Fruit fly (Drosophila melanogaster) whole organism, adult: ENCODE data around the gene TTLL6B.

Experiments used
- CG12768 ChIP-seq: fragments of 200-800 bp; sonication (Bioruptor generic); optimal IDR thresholded peaks from 2 replicates; lab custom pipeline; 2017; ENCODE audit warnings: missing biosample characterization, missing genetic modification characterization, mild to moderate bottlenecking, moderate library complexity, missing genetic modification reagents
- CG1620 ChIP-seq: fragments of 200-800 bp; sonication (Bioruptor generic); optimal IDR thresholded peaks from 2 replicates; lab custom pipeline; 2016; ENCODE audit warnings: missing biosample characterization, missing genetic modification characterization
- CG5204 ChIP-seq: fragments of 200-800 bp; sonication (Bioruptor generic); optimal IDR thresholded peaks from 2 replicates; lab custom pipeline; 2016; ENCODE audit warnings: missing biosample characterization, missing genetic modification characterization
- Crg-1 ChIP-seq: fragments of 200-800 bp; sonication (Bioruptor generic); optimal IDR thresholded peaks from 2 replicates; lab custom pipeline; 2016; ENCODE audit warnings: missing biosample characterization, missing genetic modification characterization
- Hr96 ChIP-seq: fragments of 200-800 bp; sonication (Bioruptor generic); optimal IDR thresholded peaks from 2 replicates; lab custom pipeline; 2016; ENCODE audit warnings: missing biosample characterization, missing genetic modification characterization
- kay ChIP-seq: fragments of 200-800 bp; sonication (Bioruptor generic); peaks from one replicate; lab custom pipeline; 2016; ENCODE audit warnings: missing biosample characterization, missing genetic modification characterization, borderline replicate concordance
- tj ChIP-seq: fragments of 200-800 bp; sonication (Bioruptor generic); optimal IDR thresholded peaks from 3 replicates; lab custom pipeline; 2017; ENCODE audit warnings: missing biosample characterization, mild to moderate bottlenecking, missing genetic modification characterization, moderate library complexity

DNA sequence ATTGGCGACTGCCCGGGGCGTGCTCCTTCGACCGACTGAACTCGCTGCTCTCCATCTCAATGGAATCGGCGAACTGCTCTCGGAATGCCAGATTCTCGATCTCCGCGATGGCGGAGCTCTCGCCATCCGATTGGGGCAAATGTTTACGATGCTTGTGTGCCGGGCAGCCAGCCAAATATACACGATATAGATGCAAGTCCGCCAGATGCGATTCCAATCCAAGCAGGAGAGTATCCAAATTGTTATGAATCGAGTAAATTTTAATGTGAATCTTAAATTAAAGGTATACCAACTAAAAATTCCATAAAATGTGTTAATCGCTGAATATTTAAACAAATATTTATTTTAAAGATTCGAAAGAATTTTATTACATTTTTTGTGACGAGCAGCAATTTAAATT lies 2.9 kb downstream of the TTLL6B start, which contains the start of gene CG5984:
- no peak for TF ChIP-seq kay
- TF ChIP-seq Hr96 (GFP tag; lab: Kevin White, UChicago): no peak
- TF ChIP-seq CG5204: no peak
- TF ChIP-seq Crg-1 (GFP tag; lab: Kevin White, UChicago): no peak
- TF ChIP-seq tj: no peak
- TF ChIP-seq CG1620 (GFP tag; lab: Kevin White, UChicago): no peak
- TF ChIP-seq CG12768 (GFP tag; lab: Kevin White, UChicago): no peak
